Worm (Caenorhabditis elegans): ENCODE data around the gene F14F9.6.

F14F9.6 gene

ce11 chrV:5146394-5146793 lies at the start of gene F14F9.6:
Gene F14F9.6, minus strand, starts transcription at chrV:5146494.
- no peak for TF ChIP-seq unc-62 (GFP tag; optimal IDR thresholded peaks at IDR 0.05)
- no peak for TF ChIP-seq elt-1 (tag; optimal IDR thresholded peaks at IDR 0.05; ENCODE audit: borderline replicate concordance, insufficient read depth)
- TF ChIP-seq zip-8 (tag; optimal IDR thresholded peaks at IDR 0.05) = no peak
- no peak for TF ChIP-seq mab-5 (tag; optimal IDR thresholded peaks at IDR 0.05)
- TF ChIP-seq cnd-1 (tag; optimal IDR thresholded peaks at IDR 0.05) = no peak
- TF ChIP-seq unc-39 (tag; optimal IDR thresholded peaks at IDR 0.05) = no peak
- no peak for TF ChIP-seq elt-3 (tag; optimal IDR thresholded peaks at IDR 0.05)
- TF ChIP-seq hlh-1 (tag; optimal IDR thresholded peaks at IDR 0.05) = no peak
- TF ChIP-seq nhr-76 (tag; optimal IDR thresholded peaks at IDR 0.05) = no peak
- no peak for TF ChIP-seq lin-32 (GFP tag; optimal IDR thresholded peaks at IDR 0.05)
- no peak for TF ChIP-seq sem-2 (GFP tag; optimal IDR thresholded peaks at IDR 0.05)
- TF ChIP-seq bed-3 (GFP tag; optimal IDR thresholded peaks at IDR 0.05) = no peak
- no peak for TF ChIP-seq ceh-43 (GFP tag; optimal IDR thresholded peaks at IDR 0.05)
- no peak for TF ChIP-seq mep-1 (tag; optimal IDR thresholded peaks at IDR 0.05)
- TF ChIP-seq blmp-1 (tag; optimal IDR thresholded peaks at IDR 0.05) = no peak
- no peak for TF ChIP-seq tbx-8 (GFP tag; optimal IDR thresholded peaks at IDR 0.05)
- no peak for TF ChIP-seq pha-4 (tag; optimal IDR thresholded peaks at IDR 0.05)
- TF ChIP-seq sptf-1 (tag; optimal IDR thresholded peaks at IDR 0.05) = no peak
- TF ChIP-seq ceh-39 (tag; optimal IDR thresholded peaks at IDR 0.05) = no peak

ce11 chrV:5194508-5194907 lies 48.2 kb upstream of the F14F9.6 start, which contains the start of gene abu-8:
Gene abu-8, minus strand, starts transcription at chrV:5194608.
- TF ChIP-seq ces-1 (GFP tag; optimal IDR thresholded peaks at IDR 0.05) (no peak), nhr-12 (tag; optimal IDR thresholded peaks at IDR 0.05) (no peak), mab-5 (tag; optimal IDR thresholded peaks at IDR 0.05) (no peak), mep-1 (tag; optimal IDR thresholded peaks at IDR 0.05) (no peak), lin-13 (tag; optimal IDR thresholded peaks at IDR 0.05) (no peak), unc-39 (tag; optimal IDR thresholded peaks at IDR 0.05) (no peak), nhr-28 (tag; optimal IDR thresholded peaks at IDR 0.05) (no peak), blmp-1 (tag; optimal IDR thresholded peaks at IDR 0.05) (no peak), sem-2 (GFP tag; optimal IDR thresholded peaks at IDR 0.05) (no peak)

ce11 chrV:5192501-5192900 lies 46.2 kb upstream of the F14F9.6 start, which contains the start of gene C03A7.13:
Gene C03A7.13, minus strand, starts transcription at chrV:5192543.
- TF ChIP-seq nhr-2 (tag; optimal IDR thresholded peaks at IDR 0.05) = no peak
- no peak for TF ChIP-seq lin-13 (tag; optimal IDR thresholded peaks at IDR 0.05)

ce11 chrV:5181612-5182011 lies 35.3 kb upstream of the F14F9.6 start, which contains the start of gene C03A7.2:
Gene C03A7.2, plus strand, starts transcription at chrV:5181912.
- TF ChIP-seq lin-32 (GFP tag; optimal IDR thresholded peaks at IDR 0.05) = no peak
- no peak for TF ChIP-seq pha-4 (tag; optimal IDR thresholded peaks at IDR 0.05)
- TF ChIP-seq sptf-1 (tag; optimal IDR thresholded peaks at IDR 0.05) = no peak
- no peak for TF ChIP-seq mep-1 (tag; optimal IDR thresholded peaks at IDR 0.05)
- no peak for TF ChIP-seq nhr-28 (tag; optimal IDR thresholded peaks at IDR 0.05)
- no peak for TF ChIP-seq nhr-76 (tag; optimal IDR thresholded peaks at IDR 0.05)
- TF ChIP-seq elt-3 (tag; optimal IDR thresholded peaks at IDR 0.05) = no peak
- no peak for TF ChIP-seq ham-2 (GFP tag; optimal IDR thresholded peaks at IDR 0.05)

ce11 chrV:5178051-5178450 lies 31.8 kb upstream of the F14F9.6 start:
- no peak for TF ChIP-seq ztf-11 (tag; optimal IDR thresholded peaks at IDR 0.05)
- no peak for TF ChIP-seq mab-5 (tag; optimal IDR thresholded peaks at IDR 0.05)
- TF ChIP-seq lin-13 (tag; optimal IDR thresholded peaks at IDR 0.05) = no peak
- no peak for TF ChIP-seq ceh-43 (GFP tag; optimal IDR thresholded peaks at IDR 0.05)
- TF ChIP-seq ceh-39 (tag; optimal IDR thresholded peaks at IDR 0.05) = no peak
- TF ChIP-seq unc-62 (GFP tag; optimal IDR thresholded peaks at IDR 0.05) = no peak
- TF ChIP-seq ceh-83 (GFP tag; optimal IDR thresholded peaks at IDR 0.05) = no peak
- no peak for TF ChIP-seq nhr-2 (tag; optimal IDR thresholded peaks at IDR 0.05)
- no peak for TF ChIP-seq sem-2 (GFP tag; optimal IDR thresholded peaks at IDR 0.05)
- TF ChIP-seq snpc-4 (tag; optimal IDR thresholded peaks at IDR 0.05) = no peak
- no peak for TF ChIP-seq elt-3 (tag; optimal IDR thresholded peaks at IDR 0.05)

ce11 chrV:5177209-5177608 lies 30.9 kb upstream of the F14F9.6 start, which contains the start of gene ugt-51:
Gene ugt-51, minus strand, starts transcription at chrV:5177309.
- no peak for TF ChIP-seq ces-1 (GFP tag; optimal IDR thresholded peaks at IDR 0.05)
- TF ChIP-seq sem-2 (GFP tag; optimal IDR thresholded peaks at IDR 0.05) = no peak
- no peak for TF ChIP-seq elt-1 (tag; optimal IDR thresholded peaks at IDR 0.05; ENCODE audit: borderline replicate concordance, insufficient read depth)
- TF ChIP-seq mep-1 (tag; optimal IDR thresholded peaks at IDR 0.05) = no peak
- TF ChIP-seq tbx-8 (GFP tag; optimal IDR thresholded peaks at IDR 0.05) = no peak
- no peak for TF ChIP-seq flh-1 (GFP tag; optimal IDR thresholded peaks at IDR 0.05)
- no peak for TF ChIP-seq ztf-11 (tag; optimal IDR thresholded peaks at IDR 0.05)
- no peak for TF ChIP-seq drap-1 (GFP tag; optimal IDR thresholded peaks at IDR 0.05)
- no peak for TF ChIP-seq nhr-28 (tag; optimal IDR thresholded peaks at IDR 0.05)
- TF ChIP-seq zip-8 (tag; optimal IDR thresholded peaks at IDR 0.05) = no peak
- TF ChIP-seq ceh-39 (tag; optimal IDR thresholded peaks at IDR 0.05) = no peak
- no peak for TF ChIP-seq ham-2 (GFP tag; optimal IDR thresholded peaks at IDR 0.05)
- TF ChIP-seq unc-62 (GFP tag; optimal IDR thresholded peaks at IDR 0.05) = no peak
- no peak for TF ChIP-seq snpc-4 (tag; optimal IDR thresholded peaks at IDR 0.05)
- TF ChIP-seq unc-120 (tag; optimal IDR thresholded peaks at IDR 0.05; ENCODE audit: poor library complexity, severe bottlenecking) = no peak
